Fruit fly (Drosophila melanogaster) whole organism, embryonic: ENCODE results near the gene fzo.

Source experiments
- ATbp ChIP-seq: fragments of 200-800 bp; sonication (Bioruptor generic); optimal IDR thresholded peaks from 2 replicates; lab custom pipeline; 2017; ENCODE audit warnings: missing biosample characterization, mild to moderate bottlenecking, missing genetic modification characterization, missing genetic modification reagents
- CG10209 ChIP-seq: fragments of 200-800 bp; sonication (Bioruptor generic); optimal IDR thresholded peaks from 3 replicates; lab custom pipeline; 2017; ENCODE audit warnings: missing biosample characterization, mild to moderate bottlenecking, missing genetic modification characterization, missing genetic modification reagents
- CG10267 ChIP-seq: fragments of 200-800 bp; sonication (Bioruptor generic); optimal IDR thresholded peaks from 2 replicates; lab custom pipeline; 2018; ENCODE audit warnings: missing biosample characterization, mild to moderate bottlenecking, missing genetic modification characterization, moderate library complexity
- CG10543 ChIP-seq: fragments of 200-800 bp; sonication (Bioruptor generic); optimal IDR thresholded peaks from 3 replicates; lab custom pipeline; 2017; ENCODE audit warnings: missing biosample characterization, mild to moderate bottlenecking, missing genetic modification characterization, moderate library complexity
- CG11093 ChIP-seq: fragments of 200-800 bp; sonication (Bioruptor generic); IDR thresholded peaks from 3 replicates; pipeline ENCODE4 v1.3.6; 2022; ENCODE audit warnings: missing biosample characterization, missing genetic modification characterization
- CG12236 ChIP-seq: fragments of 200-800 bp; sonication (Bioruptor generic); optimal IDR thresholded peaks from 2 replicates; lab custom pipeline; 2016; ENCODE audit warnings: missing biosample characterization, missing genetic modification characterization
- CG12391 ChIP-seq: fragments of 200-800 bp; sonication (Bioruptor generic); optimal IDR thresholded peaks from 3 replicates; lab custom pipeline; 2018; ENCODE audit warnings: missing biosample characterization, mild to moderate bottlenecking, missing genetic modification characterization, moderate library complexity
- CG12769 ChIP-seq: fragments of 200-800 bp; sonication (Bioruptor generic); optimal IDR thresholded peaks from 2 replicates; lab custom pipeline; 2019; ENCODE audit warnings: missing biosample characterization, mild to moderate bottlenecking, missing genetic modification characterization, moderate library complexity
- CG13296 ChIP-seq: fragments of 200-800 bp; sonication (Bioruptor generic); optimal IDR thresholded peaks from 3 replicates; lab custom pipeline; 2018; ENCODE audit warnings: missing biosample characterization, mild to moderate bottlenecking, missing genetic modification characterization
- CG14050 ChIP-seq: fragments of 200-800 bp; sonication (Bioruptor generic); IDR thresholded peaks from 3 replicates; pipeline ENCODE4 v1.3.6; 2022; ENCODE audit warnings: missing biosample characterization, missing genetic modification characterization
- CG1529 ChIP-seq: fragments of 200-800 bp; sonication (Bioruptor generic); optimal IDR thresholded peaks from 3 replicates; lab custom pipeline; 2018; ENCODE audit warnings: missing biosample characterization, missing genetic modification characterization
- CG1603 ChIP-seq: fragments of 200-800 bp; sonication (Bioruptor generic); optimal IDR thresholded peaks from 2 replicates; lab custom pipeline; 2019; ENCODE audit warnings: missing biosample characterization, mild to moderate bottlenecking, missing genetic modification characterization, moderate library complexity
- CG17361 ChIP-seq: fragments of 200-800 bp; sonication (Bioruptor generic); IDR thresholded peaks from 3 replicates; pipeline ENCODE4 v1.3.6; 2022; ENCODE audit warnings: missing biosample characterization, missing genetic modification characterization
- CG17568 ChIP-seq: fragments of 200-800 bp; sonication (Bioruptor generic); optimal IDR thresholded peaks from 2 replicates; lab custom pipeline; 2018; ENCODE audit warnings: missing biosample characterization, mild to moderate bottlenecking, missing genetic modification characterization, moderate library complexity
- CG17612 ChIP-seq: fragments of 200-800 bp; sonication (Bioruptor generic); IDR thresholded peaks from 2 replicates; pipeline ENCODE4 v1.3.6; 2022; ENCODE audit warnings: missing biosample characterization, missing genetic modification characterization
- CG18476 ChIP-seq: fragments of 200-800 bp; sonication (Bioruptor generic); optimal IDR thresholded peaks from 2 replicates; lab custom pipeline; 2016; ENCODE audit warnings: missing biosample characterization, mild to moderate bottlenecking, missing genetic modification characterization
- CG31224 ChIP-seq: fragments of 200-800 bp; sonication (Bioruptor generic); IDR thresholded peaks from 2 replicates; pipeline ENCODE4 v1.3.6; 2022; ENCODE audit warnings: missing biosample characterization, missing genetic modification characterization
- CG3163 ChIP-seq: fragments of 200-800 bp; sonication (Bioruptor generic); optimal IDR thresholded peaks from 3 replicates; lab custom pipeline; 2016; ENCODE audit warnings: missing biosample characterization, missing genetic modification characterization
- CG3407 ChIP-seq: fragments of 200-800 bp; sonication (Bioruptor generic); optimal IDR thresholded peaks from 2 replicates; lab custom pipeline; 2018; ENCODE audit warnings: missing biosample characterization, mild to moderate bottlenecking, missing genetic modification characterization
- CG4328 ChIP-seq: fragments of 200-800 bp; sonication (Bioruptor generic); optimal IDR thresholded peaks from 3 replicates; lab custom pipeline; 2017; ENCODE audit warnings: missing biosample characterization, missing genetic modification reagents, missing genetic modification characterization
- CG5245 ChIP-seq: fragments of 200-800 bp; sonication (Bioruptor generic); optimal IDR thresholded peaks from 3 replicates; lab custom pipeline; 2016; ENCODE audit warnings: missing biosample characterization, missing genetic modification characterization
- CG7271 ChIP-seq: fragments of 200-800 bp; sonication (Bioruptor generic); optimal IDR thresholded peaks from 2 replicates; lab custom pipeline; 2018; ENCODE audit warnings: missing biosample characterization, mild to moderate bottlenecking, missing genetic modification characterization, moderate library complexity
- CG7556 ChIP-seq: fragments of 200-800 bp; sonication (Bioruptor generic); optimal IDR thresholded peaks from 2 replicates; lab custom pipeline; 2017; ENCODE audit warnings: missing biosample characterization, mild to moderate bottlenecking, missing genetic modification characterization
- CTCF ChIP-seq: fragments of 200-800 bp; sonication (Bioruptor generic); optimal IDR thresholded peaks from 2 replicates; lab custom pipeline; 2017; ENCODE audit warnings: missing biosample characterization, mild to moderate bottlenecking, missing genetic modification characterization, moderate library complexity
- CrebB ChIP-seq: fragments of 200-800 bp; sonication (Bioruptor generic); optimal IDR thresholded peaks from 3 replicates; lab custom pipeline; 2018; ENCODE audit warnings: missing biosample characterization, mild to moderate bottlenecking, missing genetic modification characterization
- Gug ChIP-seq: fragments of 200-800 bp; sonication (Bioruptor generic); IDR thresholded peaks from 4 replicates; pipeline ENCODE4 v1.3.6; 2022; ENCODE audit warnings: missing biosample characterization, missing genetic modification characterization
- HLH3B ChIP-seq: fragments of 200-800 bp; sonication (Bioruptor generic); IDR thresholded peaks from 2 replicates; pipeline ENCODE4 v1.3.6; 2022; ENCODE audit warnings: missing biosample characterization, missing genetic modification characterization
- HLH54F ChIP-seq: fragments of 200-800 bp; sonication (Bioruptor generic); optimal IDR thresholded peaks from 3 replicates; lab custom pipeline; 2016; ENCODE audit warnings: missing biosample characterization, missing genetic modification characterization
- Hmr ChIP-seq: fragments of 200-800 bp; sonication (Bioruptor generic); optimal IDR thresholded peaks from 3 replicates; lab custom pipeline; 2017; ENCODE audit warnings: mild to moderate bottlenecking, missing biosample characterization, missing genetic modification reagents, missing genetic modification characterization
- Hr3 ChIP-seq: fragments of 200-800 bp; sonication (Bioruptor generic); optimal IDR thresholded peaks from 3 replicates; lab custom pipeline; 2016; ENCODE audit warnings: missing biosample characterization, missing genetic modification characterization
- Kr ChIP-seq: fragments of 200-800 bp; sonication (Bioruptor generic); optimal IDR thresholded peaks from 2 replicates; lab custom pipeline; 2017; ENCODE audit warnings: missing biosample characterization, mild to moderate bottlenecking, missing genetic modification characterization
- Med ChIP-seq: fragments of 200-800 bp; sonication (Bioruptor generic); peaks from one replicate; lab custom pipeline; 2016; ENCODE audit warnings: missing biosample characterization, missing genetic modification characterization, mild to moderate bottlenecking, inconsistent platforms, moderate library complexity
- Meics ChIP-seq: fragments of 200-800 bp; sonication (Bioruptor generic); optimal IDR thresholded peaks from 2 replicates; lab custom pipeline; 2017; ENCODE audit warnings: missing biosample characterization, mild to moderate bottlenecking, missing genetic modification characterization
- Myb ChIP-seq: fragments of 200-800 bp; sonication (Bioruptor generic); optimal IDR thresholded peaks from 2 replicates; lab custom pipeline; 2016; ENCODE audit warnings: missing biosample characterization, missing genetic modification characterization
- Sin3A ChIP-seq: fragments of >200 bp; optimal IDR thresholded peaks from 2 replicates; lab custom pipeline; 2018
- ato ChIP-seq: fragments of 200-800 bp; sonication (Bioruptor generic); IDR thresholded peaks from 2 replicates; pipeline ENCODE4 v1.3.6; 2022; ENCODE audit warnings: missing biosample characterization, missing genetic modification characterization; ENCODE audit not compliant: partially characterized antibody
- bsh ChIP-seq, 2 experiments: fragments of 200-800 bp; sonication (Bioruptor generic); optimal IDR thresholded peaks; 2 replicates each; lab custom pipeline; 2017 to 2018; ENCODE audit warnings: mild to moderate bottlenecking in 2 of 2, missing biosample characterization in 2 of 2, missing genetic modification characterization in 2 of 2, moderate library complexity in 1 of 2
- emc ChIP-seq: fragments of 200-800 bp; sonication (Bioruptor generic); optimal IDR thresholded peaks from 2 replicates; lab custom pipeline; 2016; ENCODE audit warnings: missing biosample characterization, missing genetic modification characterization
- grau ChIP-seq: fragments of 200-800 bp; optimal IDR thresholded peaks from 3 replicates; lab custom pipeline; 2019; ENCODE audit warnings: missing biosample characterization, mild to moderate bottlenecking, missing genetic modification characterization, moderate library complexity
- gsb ChIP-seq: fragments of 200-800 bp; sonication (Bioruptor generic); IDR thresholded peaks from 2 replicates; pipeline ENCODE4 v1.3.6; 2022; ENCODE audit warnings: missing biosample characterization, missing genetic modification characterization
- h ChIP-seq: fragments of >200 bp; optimal IDR thresholded peaks from 2 replicates; lab custom pipeline; 2017
- jing ChIP-seq: fragments of 200-800 bp; sonication (Bioruptor generic); optimal IDR thresholded peaks from 2 replicates; lab custom pipeline; 2018; ENCODE audit warnings: missing biosample characterization, mild to moderate bottlenecking, missing genetic modification characterization
- onecut ChIP-seq: fragments of 200-800 bp; sonication (Bioruptor generic); IDR thresholded peaks from 2 replicates; pipeline ENCODE4 v1.3.6; 2022; ENCODE audit warnings: missing biosample characterization, missing genetic modification characterization
- row ChIP-seq: fragments of 200-800 bp; sonication (Bioruptor generic); IDR thresholded peaks from 3 replicates; pipeline ENCODE4 v1.3.6; 2022; ENCODE audit warnings: missing biosample characterization, missing genetic modification characterization
- sens ChIP-seq: fragments of 200-800 bp; sonication (Bioruptor generic); peaks from one replicate; lab custom pipeline; 2016; ENCODE audit warnings: missing biosample characterization, missing genetic modification characterization
- stwl ChIP-seq: fragments of 200-800 bp; sonication (Bioruptor generic); optimal IDR thresholded peaks from 3 replicates; lab custom pipeline; 2018; ENCODE audit warnings: missing biosample characterization, mild to moderate bottlenecking, missing genetic modification characterization, moderate library complexity
- tgo ChIP-seq: fragments of 200-800 bp; sonication (Bioruptor generic); IDR thresholded peaks from 3 replicates; pipeline ENCODE4 v1.3.6; 2022; ENCODE audit warnings: missing biosample characterization, missing genetic modification characterization
- tna ChIP-seq: fragments of 200-800 bp; sonication (Bioruptor generic); IDR thresholded peaks from 2 replicates; pipeline ENCODE4 v1.3.6; 2022; ENCODE audit warnings: missing biosample characterization, missing genetic modification characterization; ENCODE audit not compliant: partially characterized antibody
- vvl ChIP-seq: fragments of 200-800 bp; sonication (Bioruptor generic); IDR thresholded peaks from 2 replicates; pipeline ENCODE4 v1.3.6; 2022; ENCODE audit warnings: missing biosample characterization, missing genetic modification characterization
- zfh1 ChIP-seq: fragments of 200-800 bp; sonication (Bioruptor generic); IDR thresholded peaks from 3 replicates; pipeline ENCODE4 v1.3.6; 2022; ENCODE audit warnings: missing biosample characterization, missing genetic modification characterization

The fzo gene

DNA sequence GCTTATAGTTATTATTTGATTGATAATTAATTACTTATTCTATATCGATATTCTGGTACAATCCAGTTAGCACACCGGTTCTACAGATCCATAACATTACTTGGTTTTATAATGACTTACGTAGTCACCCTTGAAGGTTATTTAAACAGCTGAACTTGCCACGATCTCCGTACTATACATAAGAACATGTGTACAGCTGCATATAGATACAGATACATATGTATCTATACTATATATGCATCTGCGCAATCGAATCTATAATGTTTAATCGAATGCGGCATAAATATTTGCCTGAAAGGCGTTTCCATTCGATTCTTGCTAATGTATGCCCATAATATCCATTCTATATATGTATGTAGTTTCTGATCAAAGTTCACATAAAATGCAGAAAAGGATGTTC lies 24.5 kb downstream of the fzo start (continued):
- TF ChIP-seq ato (GFP tag; lab: Robert Waterston, UW) (no peak), sens (GFP tag; lab: Kevin White, UChicago) (peak; percentile 53), CG13296 (GFP tag; lab: Kevin White, UChicago) (peak; percentile 19), Med (GFP tag; lab: Kevin White, UChicago) (peak; percentile 3), Meics (no peak), CG17612 (GFP tag; lab: Robert Waterston, UW) (no peak), CG5245 (no peak), CG10543 (GFP tag; lab: Kevin White, UChicago) (no peak), ATbp (GFP tag; lab: Kevin White, UChicago) (peak; percentile 4)

DNA sequence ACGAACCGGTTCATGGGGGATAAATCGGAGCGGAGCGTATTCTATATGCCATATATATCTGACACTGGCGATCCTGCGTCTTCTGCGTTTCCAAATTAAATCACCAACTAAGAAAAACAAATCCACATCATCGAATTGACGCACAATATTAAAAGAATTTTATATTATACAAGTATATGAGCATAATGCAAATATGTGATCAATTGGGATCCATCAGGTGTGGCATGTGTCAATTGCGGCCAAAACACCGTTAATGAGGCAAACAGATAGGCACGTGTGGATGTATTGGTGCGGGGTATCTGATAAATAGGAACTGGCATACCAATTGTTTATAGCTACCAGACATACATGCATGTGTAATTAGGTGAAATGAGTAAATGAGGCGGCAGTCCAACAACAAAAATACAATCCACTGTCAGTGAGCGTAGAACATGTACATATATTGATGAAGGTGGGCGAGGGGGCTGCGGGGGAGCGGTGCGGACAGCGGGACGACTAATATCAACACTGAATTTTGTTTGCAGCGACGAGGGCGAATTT lies 25.7 kb downstream of the fzo start:
- TF ChIP-seq CG10267 (tag; lab: Kevin White, UChicago) (no peak), CrebB (tag; lab: Kevin White, UChicago) (no peak), Hr3 (no peak), CG3163 (no peak), CG10543 (GFP tag; lab: Kevin White, UChicago) (no peak), CG7271 (no peak), onecut (no peak), CG1529 (GFP tag; lab: Kevin White, UChicago) (no peak), tna (GFP tag; lab: Robert Waterston, UW) (no peak), Hmr (GFP tag; lab: Kevin White, UChicago) (peak; percentile 62), CG10209 (GFP tag; lab: Kevin White, UChicago) (no peak), vvl (GFP tag; lab: Robert Waterston, UW) (0 out of 2 replicates have a peak, but pooled peaks have one; percentile 9), HLH54F (GFP tag; lab: Kevin White, UChicago) (no peak), Gug (no peak), CTCF (GFP tag; lab: Kevin White, UChicago) (no peak), CG18476 (GFP tag; lab: Kevin White, UChicago) (no peak), CG12769 (tag; lab: Kevin White, UChicago) (peak; percentile 5), CG7556 (GFP tag; lab: Kevin White, UChicago) (no peak), jing (GFP tag; lab: Kevin White, UChicago) (no peak), Meics (no peak), CG11093 (no peak), CG4328 (GFP tag; lab: Kevin White, UChicago) (no peak), grau (peak; percentile 13), CG17361 (no peak), CG14050 (GFP tag; lab: Robert Waterston, UW) (no peak), tgo (GFP tag; lab: Robert Waterston, UW) (no peak), emc (no peak), gsb (GFP tag; lab: Robert Waterston, UW) (0 out of 2 replicates have a peak, but pooled peaks have one; percentile 20), Myb (GFP tag; lab: Kevin White, UChicago) (no peak), stwl (no peak), CG12236 (no peak), CG17568 (GFP tag; lab: Kevin White, UChicago) (no peak), h (lab: Kevin White, UChicago) (no peak), sens (GFP tag; lab: Kevin White, UChicago) (peak; percentile 42), CG1603 (tag; lab: Kevin White, UChicago) (no peak), CG31224 (GFP tag; lab: Robert Waterston, UW) (no peak), Kr (no peak), row (GFP tag; lab: Robert Waterston, UW) (no peak), ATbp (GFP tag; lab: Kevin White, UChicago) (peak; percentile 8), Sin3A (lab: Kevin White, UChicago) (no peak), bsh (GFP tag; optimal IDR thresholded peaks at IDR 0.05; lab: Kevin White, UChicago) (no peak), CG3407 (no peak), zfh1 (GFP tag; lab: Robert Waterston, UW) (no peak), HLH3B (GFP tag; lab: Robert Waterston, UW) (no peak), CG12391 (tag; lab: Kevin White, UChicago) (no peak)
